Worm (Caenorhabditis elegans) whole organism, midembryonic: ENCODE results near the gene F47B8.1.

Source experiments
- T22C8.4 ChIP-seq: fragments of 200-800 bp; sonication (Bioruptor generic); IDR thresholded peaks from 2 replicates; pipeline ENCODE4 v1.3.6; 2022; ENCODE audit warnings: missing genetic modification characterization, missing compliant biosample characterization
- cog-1 ChIP-seq: sonication (generic microtip); optimal IDR thresholded peaks from 2 replicates; lab custom pipeline; 2016; ENCODE audit warnings: missing genetic modification characterization, missing compliant biosample characterization
- flt-1 ChIP-seq: fragments of 200-800 bp; sonication (Bioruptor generic); IDR thresholded peaks from 2 replicates; pipeline ENCODE4 v1.3.6; 2022; ENCODE audit warnings: missing genetic modification characterization, missing compliant biosample characterization
- klf-2 ChIP-seq: fragments of 200-800 bp; sonication (Bioruptor generic); conservative IDR thresholded peaks from 2 replicates; pipeline ENCODE4 v1.3.6; 2022; ENCODE audit warnings: missing genetic modification reagents, missing genetic modification characterization, missing compliant biosample characterization
- med-1 ChIP-seq: sonication (generic microtip); optimal IDR thresholded peaks from 2 replicates; lab custom pipeline; 2017; ENCODE audit warnings: missing genetic modification characterization, mild to moderate bottlenecking, missing compliant biosample characterization, antibody characterized with exemption, missing genetic modification reagents; ENCODE audit not compliant: insufficient read depth
- ref-1 ChIP-seq: fragments of 200-800 bp; sonication (Bioruptor generic); conservative IDR thresholded peaks from 2 replicates; pipeline ENCODE4 v1.3.6; 2022; ENCODE audit warnings: missing genetic modification reagents, missing genetic modification characterization, missing compliant biosample characterization
- tab-1 ChIP-seq: fragments of 200-800 bp; sonication (Bioruptor generic); IDR thresholded peaks from 2 replicates; pipeline ENCODE4 v1.3.6; 2022; ENCODE audit warnings: missing genetic modification characterization, missing compliant biosample characterization
- ztf-23 ChIP-seq: fragments of 200-800 bp; sonication (Bioruptor generic); IDR thresholded peaks from 2 replicates; pipeline ENCODE4 v1.3.6; 2022; ENCODE audit warnings: missing genetic modification reagents, missing genetic modification characterization, missing compliant biosample characterization
- ztf-29 ChIP-seq: fragments of 200-800 bp; sonication (Bioruptor generic); IDR thresholded peaks from 2 replicates; pipeline ENCODE4 v1.3.6; 2022; ENCODE audit warnings: missing genetic modification reagents, missing genetic modification characterization, missing compliant biosample characterization

The F47B8.1 gene

ce11 chrV:14301076-14301475, 13.1 kb downstream of the F47B8.1 start, which contains the start of gene F14D7.6:
TSS of gene F14D7.6 (plus strand) at chrV:14301413.
- TF ChIP-seq med-1 (GFP tag; lab: Kevin White, UChicago), result no peak

ce11 chrV:14299569-14300064, 14.5 kb downstream of the F47B8.1 start, which contains the start of the genes spig-3 and F14D7.12:
TSS of gene spig-3 (minus strand) at chrV:14299669.
TSS of gene F14D7.12 (plus strand) at chrV:14300014.
- TF ChIP-seq tab-1 (GFP tag; lab: Robert Waterston, UW) (no peak), flt-1 (GFP tag; lab: Robert Waterston, UW) (no peak), ztf-23 (GFP tag; lab: Robert Waterston, UW) (no peak), cog-1 (tag; lab: Kevin White, UChicago) (no peak), ref-1 (no peak), klf-2 (GFP tag; lab: Robert Waterston, UW) (no peak), med-1 (GFP tag; lab: Kevin White, UChicago) (no peak), ztf-29 (GFP tag; lab: Robert Waterston, UW) (no peak), T22C8.4 (no peak)

- no peak for TF ChIP-seq T22C8.4
- no peak for TF ChIP-seq flt-1 (GFP tag; lab: Robert Waterston, UW)
- TF ChIP-seq cog-1 (tag; lab: Kevin White, UChicago), result no peak
- no peak for TF ChIP-seq klf-2 (GFP tag; lab: Robert Waterston, UW)
- no peak for TF ChIP-seq ztf-23 (GFP tag; lab: Robert Waterston, UW)
- no peak for TF ChIP-seq tab-1 (GFP tag; lab: Robert Waterston, UW)
- TF ChIP-seq ztf-29 (GFP tag; lab: Robert Waterston, UW), result no peak
- no peak for TF ChIP-seq ref-1
- no peak for TF ChIP-seq med-1 (GFP tag; lab: Kevin White, UChicago)
Measured at ce11 chrV:14296499-14296898, 17.6 kb downstream of the F47B8.1 start, which contains the start of gene F14D7.3. TSS of gene F14D7.3 (plus strand) at chrV:14296799.

- TF ChIP-seq T22C8.4 (no peak), flt-1 (GFP tag; lab: Robert Waterston, UW) (no peak), ztf-23 (GFP tag; lab: Robert Waterston, UW) (no peak), ztf-29 (GFP tag; lab: Robert Waterston, UW) (no peak), cog-1 (tag; lab: Kevin White, UChicago) (no peak), tab-1 (GFP tag; lab: Robert Waterston, UW) (no peak), ref-1 (no peak), med-1 (GFP tag; lab: Kevin White, UChicago) (no peak)
Measured at ce11 chrV:14294396-14294795, 19.7 kb downstream of the F47B8.1 start, which contains the start of gene F14D7.9. TSS of gene F14D7.9 (plus strand) at chrV:14294696.

ce11 chrV:14293667-14294194, 20.4 kb downstream of the F47B8.1 start, which contains the start of gene F14D7.2:
TSS of gene F14D7.2 (minus strand) at chrV:14293717.
- TF ChIP-seq T22C8.4 (no peak), klf-2 (GFP tag; lab: Robert Waterston, UW) (no peak), cog-1 (tag; lab: Kevin White, UChicago) (no peak), ref-1 (no peak), ztf-29 (GFP tag; lab: Robert Waterston, UW) (no peak), med-1 (GFP tag; lab: Kevin White, UChicago) (no peak)

ce11 chrV:14290636-14291035, 23.5 kb downstream of the F47B8.1 start, which contains the start of gene F14D7.18:
TSS of gene F14D7.18 (minus strand) at chrV:14290736.
- TF ChIP-seq T22C8.4 (no peak), cog-1 (tag; lab: Kevin White, UChicago) (no peak), ref-1 (no peak), klf-2 (GFP tag; lab: Robert Waterston, UW) (no peak), tab-1 (GFP tag; lab: Robert Waterston, UW) (no peak), med-1 (GFP tag; lab: Kevin White, UChicago) (no peak), ztf-29 (GFP tag; lab: Robert Waterston, UW) (no peak), flt-1 (GFP tag; lab: Robert Waterston, UW) (no peak), ztf-23 (GFP tag; lab: Robert Waterston, UW) (no peak)

- no peak for TF ChIP-seq tab-1 (GFP tag; lab: Robert Waterston, UW)
Measured at ce11 chrV:14289363-14289762, 24.8 kb downstream of the F47B8.1 start, which contains the start of gene F14D7.1. TSS of gene F14D7.1 (minus strand) at chrV:14289463.

ce11 chrV:14285803-14286202, 28.3 kb downstream of the F47B8.1 start, which contains the start of gene F40G12.11:
TSS of gene F40G12.11 (plus strand) at chrV:14286171.
- no peak for TF ChIP-seq ztf-23 (GFP tag; lab: Robert Waterston, UW)
- no peak for TF ChIP-seq ztf-29 (GFP tag; lab: Robert Waterston, UW)
- no peak for TF ChIP-seq med-1 (GFP tag; lab: Kevin White, UChicago)
- TF ChIP-seq ref-1, result no peak
- TF ChIP-seq cog-1 (tag; lab: Kevin White, UChicago), result no peak
- no peak for TF ChIP-seq klf-2 (GFP tag; lab: Robert Waterston, UW)
- TF ChIP-seq tab-1 (GFP tag; lab: Robert Waterston, UW), result no peak

- TF ChIP-seq ztf-29 (GFP tag; lab: Robert Waterston, UW), result no peak
- no peak for TF ChIP-seq klf-2 (GFP tag; lab: Robert Waterston, UW)
- no peak for TF ChIP-seq cog-1 (tag; lab: Kevin White, UChicago)
- no peak for TF ChIP-seq ref-1
- no peak for TF ChIP-seq tab-1 (GFP tag; lab: Robert Waterston, UW)
- TF ChIP-seq med-1 (GFP tag; lab: Kevin White, UChicago), result no peak
- no peak for TF ChIP-seq ztf-23 (GFP tag; lab: Robert Waterston, UW)
- no peak for TF ChIP-seq T22C8.4
- TF ChIP-seq flt-1 (GFP tag; lab: Robert Waterston, UW), result no peak
Measured at ce11 chrV:14283241-14283640, 30.9 kb downstream of the F47B8.1 start, which contains the start of gene F40G12.10. TSS of gene F40G12.10 (plus strand) at chrV:14283541.
